Fruit fly (Drosophila melanogaster) whole organism, adult: ENCODE results near the gene CG44838.

ENCODE experiments used
- CG14711 ChIP-seq: fragments of 200-800 bp; sonication (Bioruptor generic); optimal IDR thresholded peaks from 2 replicates; lab custom pipeline; 2018; ENCODE audit warnings: missing biosample characterization, mild to moderate bottlenecking, missing genetic modification characterization, moderate library complexity
- CG1620 ChIP-seq: fragments of 200-800 bp; sonication (Bioruptor generic); optimal IDR thresholded peaks from 2 replicates; lab custom pipeline; 2016; ENCODE audit warnings: missing biosample characterization, missing genetic modification characterization
- CG5204 ChIP-seq: fragments of 200-800 bp; sonication (Bioruptor generic); optimal IDR thresholded peaks from 2 replicates; lab custom pipeline; 2016; ENCODE audit warnings: missing biosample characterization, missing genetic modification characterization
- CG7045 ChIP-seq: fragments of 200-800 bp; sonication (Bioruptor generic); optimal IDR thresholded peaks from 2 replicates; lab custom pipeline; 2017; ENCODE audit warnings: missing biosample characterization, mild to moderate bottlenecking, missing genetic modification characterization
- Clk ChIP-seq: fragments of 200-800 bp; sonication (Bioruptor generic); optimal IDR thresholded peaks from 2 replicates; lab custom pipeline; 2017; ENCODE audit warnings: missing biosample characterization, missing genetic modification characterization
- Crg-1 ChIP-seq: fragments of 200-800 bp; sonication (Bioruptor generic); optimal IDR thresholded peaks from 2 replicates; lab custom pipeline; 2016; ENCODE audit warnings: missing biosample characterization, missing genetic modification characterization
- Hr96 ChIP-seq: fragments of 200-800 bp; sonication (Bioruptor generic); optimal IDR thresholded peaks from 2 replicates; lab custom pipeline; 2016; ENCODE audit warnings: missing biosample characterization, missing genetic modification characterization
- Mnt ChIP-seq: fragments of 200-800 bp; sonication (Bioruptor generic); optimal IDR thresholded peaks from 2 replicates; lab custom pipeline; 2016; ENCODE audit warnings: missing biosample characterization, mild to moderate bottlenecking, missing genetic modification characterization
- cnc ChIP-seq, 2 experiments: fragments of >200 bp; optimal IDR thresholded peaks; 2 replicates each; lab custom pipeline; 2017
- ovo ChIP-seq: fragments of 200-800 bp; sonication (Bioruptor generic); optimal IDR thresholded peaks from 2 replicates; lab custom pipeline; 2016; ENCODE audit warnings: missing biosample characterization, missing genetic modification characterization
- pad ChIP-seq: fragments of 200-800 bp; sonication (Bioruptor generic); optimal IDR thresholded peaks from 3 replicates; lab custom pipeline; 2017; ENCODE audit warnings: missing biosample characterization, missing genetic modification characterization, mild to moderate bottlenecking, moderate library complexity, missing genetic modification reagents
- toe ChIP-seq: fragments of 200-800 bp; sonication (Bioruptor generic); optimal IDR thresholded peaks from 2 replicates; lab custom pipeline; 2016; ENCODE audit warnings: missing biosample characterization, missing genetic modification characterization

- TF ChIP-seq Clk (no peak), CG1620 (no peak), CG7045 (GFP tag; lab: Kevin White, UChicago) (no peak), Crg-1 (GFP tag; lab: Kevin White, UChicago) (no peak), ovo (no peak), pad (GFP tag; lab: Kevin White, UChicago) (peak; percentile 95), cnc (optimal IDR thresholded peaks at IDR 0.05; lab: Kevin White, UChicago) (no peak), toe (GFP tag; lab: Kevin White, UChicago) (peak; percentile 12), Hr96 (GFP tag; lab: Kevin White, UChicago) (peak; percentile 46), CG5204 (GFP tag; lab: Kevin White, UChicago) (no peak), Mnt (GFP tag; lab: Kevin White, UChicago) (peak; percentile 38), CG14711 (tag; lab: Kevin White, UChicago) (peak; percentile 36)
Observed at dm6 chr3L:9511287-9512256, 50.7 kb downstream of the CG44838 start, which contains the start of gene RpS9.
